Worm (Caenorhabditis elegans): ENCODE results near the gene crn-6.

- TF ChIP-seq sea-2 (GFP tag; optimal IDR thresholded peaks at IDR 0.05) = no peak
- no peak for TF ChIP-seq nfya-1 (tag; optimal IDR thresholded peaks at IDR 0.05; ENCODE audit: insufficient read depth)
- TF ChIP-seq ceh-82 (tag; optimal IDR thresholded peaks at IDR 0.05) = no peak
Measured at ce11 chrIII:9322010-9322409, 45.1 kb upstream of the crn-6 start, which contains the start of gene cpb-1.

All from whole organism, L3 larva.